Worm (Caenorhabditis elegans): ENCODE data around the gene Y39A1A.3.

Gene Y39A1A.3

ce11 chrIII:10596387-10596786, at the start of gene Y39A1A.3:
Y39A1A.3 (minus strand) TSS chrIII:10596487.
- TF ChIP-seq nhr-25 (tag; optimal IDR thresholded peaks at IDR 0.05) (no peak), unc-62 (GFP tag; optimal IDR thresholded peaks at IDR 0.05) (no peak), egl-27 (tag; optimal IDR thresholded peaks at IDR 0.05) (no peak), mdl-1 (tag; optimal IDR thresholded peaks at IDR 0.05) (no peak), ztf-1 (GFP tag; conservative IDR thresholded peaks at IDR 0.05) (no peak), ama-1 (optimal IDR thresholded peaks at IDR 0.05) (no peak), nhr-23 (tag; optimal IDR thresholded peaks at IDR 0.05) (no peak), ceh-82 (tag; optimal IDR thresholded peaks at IDR 0.05) (no peak), gmeb-1 (tag; optimal IDR thresholded peaks at IDR 0.05) (no peak), snpc-4 (tag; optimal IDR thresholded peaks at IDR 0.05) (no peak), blmp-1 (tag; optimal IDR thresholded peaks at IDR 0.05; ENCODE audit: insufficient read depth) (no peak), dmd-4 (tag; optimal IDR thresholded peaks at IDR 0.05) (no peak), nhr-11 (tag; optimal IDR thresholded peaks at IDR 0.05) (no peak), sma-3 (GFP tag; optimal IDR thresholded peaks at IDR 0.05) (no peak), nhr-237 (tag; optimal IDR thresholded peaks at IDR 0.05) (no peak), lsy-2 (tag; optimal IDR thresholded peaks at IDR 0.05) (no peak), skn-1 (tag; optimal IDR thresholded peaks at IDR 0.05) (no peak), elt-3 (tag; optimal IDR thresholded peaks at IDR 0.05) (no peak), R02D3.7 (tag; optimal IDR thresholded peaks at IDR 0.05) (no peak), elt-1 (tag; optimal IDR thresholded peaks at IDR 0.05) (no peak)

ce11 chrIII:10642781-10643180, 46.5 kb upstream of the Y39A1A.3 start, which contains the start of the genes dhs-11 and orc-1:
dhs-11 (minus strand) TSS chrIII:10642865.
orc-1 (plus strand) TSS chrIII:10643129.
- no peak for TF ChIP-seq snpc-4 (tag; optimal IDR thresholded peaks at IDR 0.05)
- no peak for TF ChIP-seq nhr-12 (tag; optimal IDR thresholded peaks at IDR 0.05)
- TF ChIP-seq gmeb-1 (tag; optimal IDR thresholded peaks at IDR 0.05), result peak; percentile 87
- peak; percentile 15 for TF ChIP-seq sma-3 (GFP tag; optimal IDR thresholded peaks at IDR 0.05)
- TF ChIP-seq fos-1 (tag; optimal IDR thresholded peaks at IDR 0.05), result peak; percentile 13
- no peak for TF ChIP-seq aly-2 (tag; optimal IDR thresholded peaks at IDR 0.05)
- TF ChIP-seq C34F6.9 (tag; optimal IDR thresholded peaks at IDR 0.05), result peak; percentile 77
- no peak for TF ChIP-seq mdl-1 (tag; optimal IDR thresholded peaks at IDR 0.05)
- peak; percentile 82 for TF ChIP-seq unc-55 (GFP tag; optimal IDR thresholded peaks at IDR 0.05)
- TF ChIP-seq mbf-1 (tag; optimal IDR thresholded peaks at IDR 0.05), result no peak
- TF ChIP-seq lin-13 (GFP tag; optimal IDR thresholded peaks at IDR 0.05), result peak; percentile 37
- TF ChIP-seq nhr-21 (tag; optimal IDR thresholded peaks at IDR 0.05), result peak; percentile 10
- peak; percentile 25 for TF ChIP-seq crh-2 (tag; optimal IDR thresholded peaks at IDR 0.05)
- TF ChIP-seq nhr-129 (tag; optimal IDR thresholded peaks at IDR 0.05), result peak; percentile 51
- TF ChIP-seq lin-11 (tag; optimal IDR thresholded peaks at IDR 0.05), result peak; percentile 52
- TF ChIP-seq lsy-2 (tag; optimal IDR thresholded peaks at IDR 0.05), result peak; percentile 91 to 99
- TF ChIP-seq nhr-25 (tag; optimal IDR thresholded peaks at IDR 0.05), result peak; percentile 50

- TF ChIP-seq unc-55 (GFP tag; optimal IDR thresholded peaks at IDR 0.05) (peak; percentile 60), mdl-1 (tag; optimal IDR thresholded peaks at IDR 0.05) (no peak), ztf-1 (GFP tag; conservative IDR thresholded peaks at IDR 0.05) (no peak)
Observed at ce11 chrIII:10638339-10639021, 42.2 kb upstream of the Y39A1A.3 start, which contains the start of gene Y39A1A.27. Y39A1A.27 (plus strand) TSS chrIII:10638971.

ce11 chrIII:10637933-10638332, 41.6 kb upstream of the Y39A1A.3 start:
- TF ChIP-seq F13H6.1 (tag; optimal IDR thresholded peaks at IDR 0.05), result no peak
- no peak for TF ChIP-seq nhr-129 (tag; optimal IDR thresholded peaks at IDR 0.05)
- TF ChIP-seq aly-2 (tag; optimal IDR thresholded peaks at IDR 0.05), result no peak
- TF ChIP-seq R02D3.7 (tag; optimal IDR thresholded peaks at IDR 0.05), result no peak
- no peak for TF ChIP-seq egl-27 (tag; optimal IDR thresholded peaks at IDR 0.05)
- TF ChIP-seq ZK546.5 (tag; optimal IDR thresholded peaks at IDR 0.05), result no peak
- no peak for TF ChIP-seq ztf-1 (GFP tag; conservative IDR thresholded peaks at IDR 0.05)
- TF ChIP-seq mab-5 (tag; optimal IDR thresholded peaks at IDR 0.05), result no peak
- TF ChIP-seq ama-1 (optimal IDR thresholded peaks at IDR 0.05), result no peak
- TF ChIP-seq nhr-10 (tag; optimal IDR thresholded peaks at IDR 0.05), result no peak
- no peak for TF ChIP-seq elt-1 (tag; optimal IDR thresholded peaks at IDR 0.05)
- no peak for TF ChIP-seq alr-1 (tag; optimal IDR thresholded peaks at IDR 0.05)
- no peak for TF ChIP-seq nhr-23 (tag; optimal IDR thresholded peaks at IDR 0.05)
- TF ChIP-seq lin-13 (GFP tag; optimal IDR thresholded peaks at IDR 0.05), result no peak
- TF ChIP-seq unc-39 (tag; optimal IDR thresholded peaks at IDR 0.05), result no peak
- no peak for TF ChIP-seq Y55F3AM.14 (GFP tag; optimal IDR thresholded peaks at IDR 0.05)
- no peak for TF ChIP-seq nhr-6 (tag; optimal IDR thresholded peaks at IDR 0.05)
- no peak for TF ChIP-seq elt-3 (tag; optimal IDR thresholded peaks at IDR 0.05)
- TF ChIP-seq nhr-11 (tag; optimal IDR thresholded peaks at IDR 0.05), result no peak
- TF ChIP-seq ztf-11 (tag; optimal IDR thresholded peaks at IDR 0.05), result no peak

Data from whole organism, L2 larva.